Worm (Caenorhabditis elegans) whole organism, L3 larva: ENCODE results near the gene lrpc-1.
"Not testable (repeated sequence)": the region's sequence is repeated elsewhere in the genome, so short reads cannot be mapped to it uniquely, and the experiment has no call there.

Experiments
- ZK546.5 ChIP-seq: sonication (generic microtip); optimal IDR thresholded peaks from 2 replicates; lab custom pipeline; 2017; ENCODE audit warnings: missing biosample characterization, missing genetic modification characterization
- aly-2 ChIP-seq: fragments of 150-350 bp; optimal IDR thresholded peaks from 2 replicates; lab custom pipeline; 2014; ENCODE audit warnings: missing biosample characterization, missing genetic modification characterization
- ceh-16 ChIP-seq: sonication (generic microtip); optimal IDR thresholded peaks from 2 replicates; lab custom pipeline; 2017; ENCODE audit warnings: missing biosample characterization, missing genetic modification characterization
- ceh-82 ChIP-seq: fragments of 150-350 bp; optimal IDR thresholded peaks from 2 replicates; lab custom pipeline; 2014; ENCODE audit warnings: missing biosample characterization, missing genetic modification characterization
- jun-1 ChIP-seq: fragments of 150-350 bp; optimal IDR thresholded peaks from 2 replicates; lab custom pipeline; 2014; ENCODE audit warnings: missing biosample characterization, missing genetic modification reagents, missing genetic modification characterization
- lin-39 ChIP-seq: fragments of 150-350 bp; optimal IDR thresholded peaks from 2 replicates; lab custom pipeline; 2018; ENCODE audit warnings: missing biosample characterization, missing genetic modification reagents, missing genetic modification characterization
- nfya-1 ChIP-seq: sonication (generic microtip); optimal IDR thresholded peaks from 2 replicates; lab custom pipeline; 2017; ENCODE audit warnings: missing genetic modification characterization, mild to moderate bottlenecking, missing compliant biosample characterization, antibody characterized with exemption, moderate library complexity; ENCODE audit not compliant: insufficient read depth
- nhr-12 ChIP-seq: fragments of 150-350 bp; optimal IDR thresholded peaks from 2 replicates; lab custom pipeline; 2014; ENCODE audit warnings: missing biosample characterization, missing genetic modification characterization
- nhr-23 ChIP-seq: fragments of 150-350 bp; optimal IDR thresholded peaks from 2 replicates; lab custom pipeline; 2014; ENCODE audit warnings: missing biosample characterization, missing genetic modification reagents, missing genetic modification characterization
- nhr-77 ChIP-seq: fragments of 150-350 bp; optimal IDR thresholded peaks from 2 replicates; lab custom pipeline; 2014; ENCODE audit warnings: missing biosample characterization, missing genetic modification characterization
- skn-1 ChIP-seq: fragments of 150-350 bp; optimal IDR thresholded peaks from 2 replicates; lab custom pipeline; 2014; ENCODE audit warnings: missing biosample characterization, missing genetic modification characterization
- snpc-4 ChIP-seq: fragments of 150-350 bp; optimal IDR thresholded peaks from 2 replicates; lab custom pipeline; 2014; ENCODE audit warnings: missing biosample characterization, missing genetic modification characterization
- unc-62 ChIP-seq: fragments of 150-350 bp; sonication (generic microtip); optimal IDR thresholded peaks from 4 replicates; lab custom pipeline; 2014; ENCODE audit warnings: missing biosample characterization, missing genetic modification reagents, missing genetic modification characterization

DNA sequence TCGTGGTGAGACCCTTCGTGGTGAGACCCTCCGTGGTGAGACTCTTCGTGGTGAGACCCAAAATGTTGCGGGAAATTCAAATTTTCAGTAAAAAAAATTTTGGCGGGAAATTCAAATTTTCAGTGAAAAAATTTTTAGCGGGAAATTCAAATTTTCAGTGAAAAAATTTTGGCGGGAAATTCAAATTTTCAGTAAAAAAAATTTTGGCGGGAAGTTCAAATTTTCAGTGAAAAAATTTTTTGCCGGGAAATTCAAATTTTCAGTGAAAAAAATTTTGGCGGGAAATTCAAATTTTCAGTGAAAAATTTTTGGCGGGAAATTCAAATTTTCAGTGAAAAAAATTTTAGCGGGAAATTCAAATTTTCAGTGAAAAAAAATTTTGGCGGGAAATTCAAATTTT, 27.1 kb upstream of the lrpc-1 start:
- TF ChIP-seq nhr-77 (tag; lab: Kevin White, UChicago); ZK546.5 (tag; lab: Kevin White, UChicago); snpc-4 (tag; lab: Kevin White, UChicago); nfya-1 (tag; lab: Kevin White, UChicago); jun-1 (tag; lab: Kevin White, UChicago); nhr-23; nhr-12 (tag; lab: Kevin White, UChicago); ceh-16 (tag; lab: Kevin White, UChicago); skn-1 (tag; lab: Kevin White, UChicago); aly-2 (tag; lab: Kevin White, UChicago); unc-62 (GFP tag; lab: Kevin White, UChicago); lin-39 (tag; lab: Kevin White, UChicago); ceh-82: not testable (repeated sequence)
